Fruit fly (Drosophila melanogaster): ENCODE data around the gene SrpRbeta.

dm6 chr3L:8751262-8751661 is 31.2 kb upstream of the SrpRbeta start:
- TF ChIP-seq net (GFP tag; optimal IDR thresholded peaks at IDR 0.05) (no peak), CG8632 (GFP tag; optimal IDR thresholded peaks at IDR 0.05) (no peak), Sox15 (GFP tag; optimal IDR thresholded peaks at IDR 0.05) (peak; percentile 4), esn (GFP tag; optimal IDR thresholded peaks at IDR 0.05) (no peak), Smox (GFP tag; optimal IDR thresholded peaks at IDR 0.05) (no peak), OdsH (GFP tag; optimal IDR thresholded peaks at IDR 0.05) (peak; percentile 21), fd59A (GFP tag; optimal IDR thresholded peaks at IDR 0.05) (no peak), CG6854 (GFP tag; optimal IDR thresholded peaks at IDR 0.05) (no peak), salr (GFP tag; optimal IDR thresholded peaks at IDR 0.05) (no peak), fd85E (GFP tag; optimal IDR thresholded peaks at IDR 0.05) (no peak), lz (GFP tag; optimal IDR thresholded peaks at IDR 0.05) (no peak), Sox102F (GFP tag; optimal IDR thresholded peaks at IDR 0.05) (no peak), Blimp-1 (GFP tag; optimal IDR thresholded peaks at IDR 0.05) (no peak), CG31627 (GFP tag; optimal IDR thresholded peaks at IDR 0.05) (no peak)

All from whole organism, prepupa.